Worm (Caenorhabditis elegans): ENCODE data around the gene K09C8.2.

DNA sequence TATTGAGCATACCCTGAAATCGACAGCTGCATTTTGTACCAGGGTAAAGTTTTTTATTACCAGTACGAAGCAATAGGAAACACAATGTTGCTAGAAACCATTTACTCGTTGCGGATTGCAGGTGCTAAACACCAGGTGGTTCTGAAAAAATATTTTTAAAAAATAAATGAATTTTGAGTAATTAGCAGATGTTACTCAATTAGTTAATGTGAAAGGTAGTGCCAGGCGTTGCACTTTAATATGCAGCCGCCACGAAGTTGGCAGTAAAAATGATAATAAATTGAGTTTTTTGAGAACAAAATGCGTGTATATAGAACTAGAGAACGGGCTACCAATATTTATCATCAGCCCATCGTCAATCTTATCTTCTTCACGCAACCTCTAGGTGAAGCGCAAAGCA, 39.6 kb upstream of the K09C8.2 start, which contains the start of gene nstp-9:
- TF ChIP-seq unc-62 (GFP tag; optimal IDR thresholded peaks at IDR 0.05 in 1 of 2) = no peak
- TF ChIP-seq unc-62 (tag; optimal IDR thresholded peaks at IDR 0.05) = no peak
- TF ChIP-seq skn-1 (tag; optimal IDR thresholded peaks at IDR 0.05) = no peak
- TF ChIP-seq mdl-1 (tag; optimal IDR thresholded peaks at IDR 0.05) = no peak
- TF ChIP-seq egl-27 (tag; optimal IDR thresholded peaks at IDR 0.05) = no peak
- no peak for TF ChIP-seq nhr-237 (tag; optimal IDR thresholded peaks at IDR 0.05)
- TF ChIP-seq ztf-11 (tag; optimal IDR thresholded peaks at IDR 0.05) = no peak
- no peak for TF ChIP-seq pqm-1 (tag; optimal IDR thresholded peaks at IDR 0.05)
- TF ChIP-seq nhr-6 (tag; optimal IDR thresholded peaks at IDR 0.05) = no peak
- no peak for TF ChIP-seq snpc-4 (tag; optimal IDR thresholded peaks at IDR 0.05)
- no peak for TF ChIP-seq daf-16 (GFP tag; optimal IDR thresholded peaks at IDR 0.05)
- TF ChIP-seq daf-16 (tag; optimal IDR thresholded peaks at IDR 0.05) = no peak
- no peak for TF ChIP-seq zfp-2 (tag; optimal IDR thresholded peaks at IDR 0.05)
- TF ChIP-seq ceh-62 (tag; optimal IDR thresholded peaks at IDR 0.05) = no peak
- no peak for TF ChIP-seq lin-13 (GFP tag; optimal IDR thresholded peaks at IDR 0.05)
- TF ChIP-seq F26F4.8 (GFP tag; conservative IDR thresholded peaks at IDR 0.05) = no peak

Measured in whole organism, L4 larva.